Fruit fly (Drosophila melanogaster) whole organism: ENCODE data around the gene CAH7.

Experiments
- CG8478 ChIP-seq: fragments of >200 bp; optimal IDR thresholded peaks from 2 replicates; lab custom pipeline; 2018; ENCODE audit warnings: inconsistent platforms
- Dll ChIP-seq: fragments of >200 bp; optimal IDR thresholded peaks from 2 replicates; lab custom pipeline; 2017
- EcR ChIP-seq, 2 experiments: fragments of >200 bp; optimal IDR thresholded peaks; 2 replicates each; lab custom pipeline; 2017; ENCODE audit warnings: missing biosample characterization in 2 of 2, missing genetic modification characterization in 2 of 2, missing genetic modification reagents in 2 of 2
- pan ChIP-seq: fragments of >200 bp; optimal IDR thresholded peaks from 2 replicates; lab custom pipeline; 2017
- psq ChIP-seq: fragments of >200 bp; optimal IDR thresholded peaks from 2 replicates; lab custom pipeline; 2017
- usp ChIP-seq: fragments of >200 bp; optimal IDR thresholded peaks from 2 replicates; lab custom pipeline; 2017; ENCODE audit warnings: missing biosample characterization, missing genetic modification characterization, mixed read lengths

The CAH7 gene

dm6 chr3R:10109212-10109880 lies 2.7 kb upstream of the CAH7 start:
- TF ChIP-seq usp (GFP tag; lab: Kevin White, UChicago): no peak
- peak; percentile 95 for TF ChIP-seq Dll
- peak in 1 of 2 experiments; percentile 51 for TF ChIP-seq EcR (GFP tag; optimal IDR thresholded peaks at IDR 0.05; lab: Kevin White, UChicago)

dm6 chr3R:10109938-10110337 lies 2.1 kb upstream of the CAH7 start, which contains the start of gene Fmr1:
Fmr1 (minus strand) TSS chr3R:10110121.
- TF ChIP-seq EcR (GFP tag; optimal IDR thresholded peaks at IDR 0.05; lab: Kevin White, UChicago) (peak in 1 of 2 experiments; percentile 23), CG8478 (lab: Kevin White, UChicago) (no peak)

- no peak for TF ChIP-seq pan (lab: Kevin White, UChicago)
Measured at dm6 chr3R:10111150-10111814, 755 bp upstream of the CAH7 start.

dm6 chr3R:10111815-10112185 lies 237 bp upstream of the CAH7 start:
- no peak for TF ChIP-seq usp (GFP tag; lab: Kevin White, UChicago)
- TF ChIP-seq CG8478 (lab: Kevin White, UChicago): no peak
- TF ChIP-seq EcR (GFP tag; optimal IDR thresholded peaks at IDR 0.05; lab: Kevin White, UChicago): no peak
- no peak for TF ChIP-seq pan (lab: Kevin White, UChicago)
- TF ChIP-seq Dll: no peak
- TF ChIP-seq psq: no peak

- TF ChIP-seq Dll (no peak), CG8478 (lab: Kevin White, UChicago) (no peak), EcR (GFP tag; optimal IDR thresholded peaks at IDR 0.05; lab: Kevin White, UChicago) (no peak), pan (lab: Kevin White, UChicago) (no peak), psq (no peak), usp (GFP tag; lab: Kevin White, UChicago) (no peak)
Measured at dm6 chr3R:10113746-10114145, 1.7 kb downstream of the CAH7 start.

- TF ChIP-seq Dll (no peak), psq (no peak), EcR (GFP tag; optimal IDR thresholded peaks at IDR 0.05; lab: Kevin White, UChicago) (no peak), CG8478 (lab: Kevin White, UChicago) (no peak), usp (GFP tag; lab: Kevin White, UChicago) (no peak), pan (lab: Kevin White, UChicago) (no peak)
Measured at dm6 chr3R:10114915-10115534, 3.0 kb downstream of the CAH7 start.

dm6 chr3R:10115797-10116196 lies 3.8 kb downstream of the CAH7 start:
- TF ChIP-seq EcR (GFP tag; optimal IDR thresholded peaks at IDR 0.05; lab: Kevin White, UChicago): no peak

- TF ChIP-seq CG8478 (lab: Kevin White, UChicago) (no peak), psq (no peak), Dll (no peak), pan (lab: Kevin White, UChicago) (no peak), EcR (GFP tag; optimal IDR thresholded peaks at IDR 0.05; lab: Kevin White, UChicago) (no peak), usp (GFP tag; lab: Kevin White, UChicago) (no peak)
Measured at dm6 chr3R:10119592-10119991, 7.6 kb downstream of the CAH7 start.

- TF ChIP-seq Dll (no peak), psq (no peak), usp (GFP tag; lab: Kevin White, UChicago) (no peak), pan (lab: Kevin White, UChicago) (no peak), CG8478 (lab: Kevin White, UChicago) (no peak), EcR (GFP tag; optimal IDR thresholded peaks at IDR 0.05; lab: Kevin White, UChicago) (no peak)
Measured at dm6 chr3R:10121266-10121904, 9.3 kb downstream of the CAH7 start, which contains the start of the genes gammaSnap2 and ATPsynepsilonL. gammaSnap2 (minus strand) TSS chr3R:10121400. ATPsynepsilonL (plus strand) TSS chr3R:10121773.

- no peak for TF ChIP-seq CG8478 (lab: Kevin White, UChicago)
Measured at dm6 chr3R:10124764-10125163, 12.7 kb downstream of the CAH7 start.

dm6 chr3R:10125477-10125876 lies 13.4 kb downstream of the CAH7 start, which contains the start of gene knk:
knk (minus strand) TSS chr3R:10125664.
- TF ChIP-seq EcR (GFP tag; optimal IDR thresholded peaks at IDR 0.05; lab: Kevin White, UChicago) (no peak), usp (GFP tag; lab: Kevin White, UChicago) (no peak), CG8478 (lab: Kevin White, UChicago) (no peak), Dll (no peak), psq (no peak), pan (lab: Kevin White, UChicago) (no peak)

dm6 chr3R:10130091-10130490 lies 18.1 kb downstream of the CAH7 start:
- TF ChIP-seq pan (lab: Kevin White, UChicago): no peak
